Worm (Caenorhabditis elegans) whole organism, midembryonic: ENCODE data around the gene spp-5.

Source experiments
- T22C8.4 ChIP-seq: fragments of 200-800 bp; sonication (Bioruptor generic); IDR thresholded peaks from 2 replicates; pipeline ENCODE4 v1.3.6; 2022; ENCODE audit warnings: missing genetic modification characterization, missing compliant biosample characterization
- cog-1 ChIP-seq: sonication (generic microtip); optimal IDR thresholded peaks from 2 replicates; lab custom pipeline; 2016; ENCODE audit warnings: missing genetic modification characterization, missing compliant biosample characterization
- flt-1 ChIP-seq: fragments of 200-800 bp; sonication (Bioruptor generic); IDR thresholded peaks from 2 replicates; pipeline ENCODE4 v1.3.6; 2022; ENCODE audit warnings: missing genetic modification characterization, missing compliant biosample characterization
- klf-2 ChIP-seq: fragments of 200-800 bp; sonication (Bioruptor generic); conservative IDR thresholded peaks from 2 replicates; pipeline ENCODE4 v1.3.6; 2022; ENCODE audit warnings: missing genetic modification reagents, missing genetic modification characterization, missing compliant biosample characterization
- med-1 ChIP-seq: sonication (generic microtip); optimal IDR thresholded peaks from 2 replicates; lab custom pipeline; 2017; ENCODE audit warnings: missing genetic modification characterization, mild to moderate bottlenecking, missing compliant biosample characterization, antibody characterized with exemption, missing genetic modification reagents; ENCODE audit not compliant: insufficient read depth
- ref-1 ChIP-seq: fragments of 200-800 bp; sonication (Bioruptor generic); conservative IDR thresholded peaks from 2 replicates; pipeline ENCODE4 v1.3.6; 2022; ENCODE audit warnings: missing genetic modification reagents, missing genetic modification characterization, missing compliant biosample characterization
- tab-1 ChIP-seq: fragments of 200-800 bp; sonication (Bioruptor generic); IDR thresholded peaks from 2 replicates; pipeline ENCODE4 v1.3.6; 2022; ENCODE audit warnings: missing genetic modification characterization, missing compliant biosample characterization
- ztf-23 ChIP-seq: fragments of 200-800 bp; sonication (Bioruptor generic); IDR thresholded peaks from 2 replicates; pipeline ENCODE4 v1.3.6; 2022; ENCODE audit warnings: missing genetic modification reagents, missing genetic modification characterization, missing compliant biosample characterization
- ztf-29 ChIP-seq: fragments of 200-800 bp; sonication (Bioruptor generic); IDR thresholded peaks from 2 replicates; pipeline ENCODE4 v1.3.6; 2022; ENCODE audit warnings: missing genetic modification reagents, missing genetic modification characterization, missing compliant biosample characterization

Gene spp-5

DNA sequence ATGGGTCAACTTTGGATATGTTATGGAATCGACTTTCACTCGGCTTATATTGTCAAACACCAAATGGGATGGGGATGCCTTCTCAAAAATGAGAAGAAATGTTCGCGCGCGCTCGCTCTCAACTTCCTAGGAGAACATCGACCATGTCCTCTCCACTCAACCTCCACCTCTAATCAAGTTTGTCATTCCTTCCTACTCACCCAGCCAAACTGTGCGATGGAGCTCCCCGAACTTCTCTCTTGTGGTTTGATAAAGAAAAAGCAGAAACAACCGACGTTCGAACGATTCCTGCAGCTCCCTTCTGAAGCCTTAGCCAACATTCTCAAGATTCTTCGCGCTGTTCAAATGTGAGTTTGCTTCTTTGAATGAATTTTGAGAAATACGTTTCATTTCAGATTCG is 6.9 kb downstream of the spp-5 start:
- no peak for TF ChIP-seq cog-1 (tag; lab: Kevin White, UChicago)

DNA sequence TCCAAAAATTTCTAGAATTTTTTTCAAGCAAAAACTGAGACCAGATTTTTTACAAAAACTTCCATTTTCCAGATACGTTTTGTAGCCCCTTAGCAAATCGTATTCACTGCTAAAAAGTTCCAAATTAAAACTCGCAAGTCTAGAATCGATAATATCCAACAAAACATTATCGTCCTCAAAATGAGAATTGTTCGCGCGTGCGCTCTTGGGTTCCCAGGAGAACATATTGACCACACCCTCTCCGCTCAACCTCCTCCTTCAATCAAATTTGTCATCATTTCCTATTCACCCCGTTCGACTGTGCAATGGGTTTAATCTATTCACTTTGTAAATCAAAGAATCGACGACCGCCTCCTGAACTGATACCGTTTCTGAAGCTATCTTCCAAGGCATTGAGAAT is 8.3 kb downstream of the spp-5 start:
- TF ChIP-seq flt-1: no peak
- no peak for TF ChIP-seq ztf-29 (GFP tag; lab: Robert Waterston, UW)
- TF ChIP-seq ztf-23 (GFP tag; lab: Robert Waterston, UW): no peak
- no peak for TF ChIP-seq T22C8.4 (GFP tag; lab: Robert Waterston, UW)
- no peak for TF ChIP-seq tab-1 (GFP tag; lab: Robert Waterston, UW)
- TF ChIP-seq klf-2 (GFP tag; lab: Robert Waterston, UW): no peak
- TF ChIP-seq ref-1 (GFP tag; lab: Robert Waterston, UW): no peak
- TF ChIP-seq med-1 (GFP tag; lab: Kevin White, UChicago): no peak
- TF ChIP-seq cog-1 (tag; lab: Kevin White, UChicago): no peak

DNA sequence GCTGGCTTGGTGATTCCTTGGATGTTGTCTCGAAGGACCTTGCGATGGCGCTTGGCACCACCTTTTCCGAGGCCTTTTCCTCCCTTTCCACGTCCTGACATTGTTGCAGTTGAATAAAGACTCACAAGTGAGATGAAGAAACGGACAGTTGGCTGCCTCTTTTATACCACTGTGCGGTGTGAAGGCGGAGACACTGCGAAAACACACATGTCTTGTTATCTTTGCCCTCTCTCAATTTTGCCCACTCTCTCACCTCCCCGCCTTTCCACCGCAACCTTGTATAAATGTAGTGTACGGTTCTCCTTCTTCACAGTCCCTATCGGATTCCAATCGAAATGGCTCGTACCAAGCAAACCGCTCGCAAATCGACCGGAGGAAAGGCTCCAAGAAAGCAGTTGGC is 10.4 kb downstream of the spp-5 start, which contains the start of the genes his-38 and his-40:
Gene his-38, minus strand, starts transcription at position 101 of the 400 bp plus-strand sequence.
Gene his-40, plus strand, starts transcription at position 336 of the 400 bp plus-strand sequence.
- TF ChIP-seq flt-1: peak; percentile 67; the same call in 1 of the 2 replicates
- TF ChIP-seq ztf-23 (GFP tag; lab: Robert Waterston, UW): no peak

DNA sequence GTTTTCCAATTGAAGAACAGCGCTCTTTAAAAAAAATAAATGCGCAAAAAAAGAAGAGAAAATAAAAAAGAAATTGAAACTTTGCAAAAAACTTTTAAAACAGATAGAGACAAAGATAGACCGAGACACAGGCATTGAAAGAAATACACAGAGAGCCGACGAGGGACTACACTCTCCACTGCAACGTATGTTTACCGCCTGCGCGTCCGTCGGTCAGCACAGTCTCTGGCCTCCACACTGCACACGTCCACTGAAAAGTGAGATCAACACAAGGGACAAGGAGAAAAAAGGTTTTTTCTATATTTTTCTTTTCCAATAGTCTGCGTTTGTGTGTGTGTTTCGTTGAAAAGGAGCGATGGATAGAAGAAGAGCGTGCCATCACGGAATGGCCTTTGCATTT is 13.7 kb downstream of the spp-5 start:
- TF ChIP-seq ztf-23 (GFP tag; lab: Robert Waterston, UW) (no peak), klf-2 (GFP tag; lab: Robert Waterston, UW) (no peak)

DNA sequence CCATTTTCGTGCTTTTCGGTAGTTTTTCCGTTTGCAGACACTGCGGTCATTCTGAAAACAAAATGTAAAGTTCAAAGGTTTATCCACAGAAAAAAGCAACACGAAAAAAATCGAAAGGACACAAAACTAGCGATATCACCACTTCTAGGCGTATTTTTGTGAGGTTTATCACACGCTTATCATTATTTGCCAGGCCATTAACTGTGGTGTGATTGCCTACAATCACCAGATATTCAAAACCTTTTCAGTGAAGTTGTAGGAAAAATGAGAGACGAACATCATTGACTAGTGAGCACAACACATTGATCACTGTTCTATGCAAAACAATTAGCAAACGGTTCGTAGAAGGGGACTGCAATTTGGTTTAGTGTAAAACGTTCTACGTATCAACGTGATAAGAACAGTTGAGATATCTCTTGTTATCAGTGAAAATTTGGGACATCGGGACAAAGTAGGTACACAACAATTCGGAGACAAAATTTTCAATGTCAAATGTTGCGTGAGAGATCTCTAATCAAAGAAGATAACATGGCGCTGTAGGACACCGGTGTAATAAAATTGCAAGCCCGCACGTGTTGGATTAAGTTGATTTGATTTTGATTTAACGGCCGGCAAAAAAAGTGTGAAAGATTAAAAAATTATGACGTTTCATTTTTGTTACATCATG is 14.5 kb downstream of the spp-5 start, which contains the start of gene sur-5:
Gene sur-5, minus strand, starts transcription at position 51 of the 667 bp plus-strand sequence.
- no peak for TF ChIP-seq ztf-23 (GFP tag; lab: Robert Waterston, UW)
- TF ChIP-seq ref-1 (GFP tag; lab: Robert Waterston, UW): no peak
- no peak for TF ChIP-seq flt-1
- TF ChIP-seq ztf-29 (GFP tag; lab: Robert Waterston, UW): no peak
- no peak for TF ChIP-seq T22C8.4 (GFP tag; lab: Robert Waterston, UW)
- TF ChIP-seq klf-2 (GFP tag; lab: Robert Waterston, UW): no peak
- no peak for TF ChIP-seq med-1 (GFP tag; lab: Kevin White, UChicago)
- TF ChIP-seq tab-1 (GFP tag; lab: Robert Waterston, UW): no peak
- no peak for TF ChIP-seq cog-1 (tag; lab: Kevin White, UChicago)

DNA sequence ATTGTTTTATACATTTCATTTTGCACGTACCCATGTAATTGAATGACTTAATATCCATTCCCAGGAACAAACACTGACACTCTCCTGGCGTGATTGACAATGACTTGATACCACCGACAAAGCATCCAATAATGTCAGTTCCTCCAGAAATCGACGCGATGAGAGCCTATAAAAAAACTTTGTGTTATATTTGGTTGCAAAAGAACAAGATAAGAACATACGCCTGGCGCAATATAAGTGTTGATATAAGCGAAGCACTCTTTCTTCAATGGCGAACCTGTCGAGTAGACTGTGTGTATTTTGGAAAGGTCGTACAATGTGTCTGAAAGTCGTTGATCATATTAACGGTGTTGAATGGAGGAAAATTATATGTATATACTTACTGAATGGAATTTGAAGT is 17.0 kb downstream of the spp-5 start:
- TF ChIP-seq cog-1 (tag; lab: Kevin White, UChicago): no peak
- TF ChIP-seq klf-2 (GFP tag; lab: Robert Waterston, UW): no peak
- no peak for TF ChIP-seq med-1 (GFP tag; lab: Kevin White, UChicago)
- no peak for TF ChIP-seq tab-1 (GFP tag; lab: Robert Waterston, UW)
- no peak for TF ChIP-seq T22C8.4 (GFP tag; lab: Robert Waterston, UW)
- no peak for TF ChIP-seq ztf-23 (GFP tag; lab: Robert Waterston, UW)
- no peak for TF ChIP-seq ztf-29 (GFP tag; lab: Robert Waterston, UW)
- no peak for TF ChIP-seq ref-1 (GFP tag; lab: Robert Waterston, UW)
- no peak for TF ChIP-seq flt-1

DNA sequence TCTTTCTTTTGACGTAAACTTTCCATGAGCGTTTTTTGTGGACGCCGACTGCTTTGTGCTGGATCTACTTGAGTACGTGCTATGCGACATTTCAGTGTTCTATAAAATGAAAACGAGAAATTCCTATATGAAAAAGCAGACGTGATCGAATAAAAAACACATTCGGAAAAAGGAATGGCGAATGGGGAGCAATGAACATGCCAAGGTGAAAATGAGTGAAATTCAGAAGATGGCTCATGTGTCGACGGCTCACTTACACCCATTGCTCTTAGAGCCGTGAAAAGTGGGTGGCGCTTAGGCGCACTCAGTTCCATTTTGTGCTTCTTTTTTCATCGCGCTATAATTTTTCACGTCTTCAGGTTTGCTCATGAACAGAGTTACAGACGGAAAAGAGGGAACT is 21.5 kb downstream of the spp-5 start, which contains the start of gene K03A1.4:
Gene K03A1.4, minus strand, starts transcription at position 101 of the 400 bp plus-strand sequence.
- no peak for TF ChIP-seq flt-1
- no peak for TF ChIP-seq klf-2 (GFP tag; lab: Robert Waterston, UW)
- TF ChIP-seq cog-1 (tag; lab: Kevin White, UChicago): no peak
- TF ChIP-seq ref-1 (GFP tag; lab: Robert Waterston, UW): no peak
- no peak for TF ChIP-seq ztf-29 (GFP tag; lab: Robert Waterston, UW)
- no peak for TF ChIP-seq ztf-23 (GFP tag; lab: Robert Waterston, UW)
- TF ChIP-seq tab-1 (GFP tag; lab: Robert Waterston, UW): no peak

DNA sequence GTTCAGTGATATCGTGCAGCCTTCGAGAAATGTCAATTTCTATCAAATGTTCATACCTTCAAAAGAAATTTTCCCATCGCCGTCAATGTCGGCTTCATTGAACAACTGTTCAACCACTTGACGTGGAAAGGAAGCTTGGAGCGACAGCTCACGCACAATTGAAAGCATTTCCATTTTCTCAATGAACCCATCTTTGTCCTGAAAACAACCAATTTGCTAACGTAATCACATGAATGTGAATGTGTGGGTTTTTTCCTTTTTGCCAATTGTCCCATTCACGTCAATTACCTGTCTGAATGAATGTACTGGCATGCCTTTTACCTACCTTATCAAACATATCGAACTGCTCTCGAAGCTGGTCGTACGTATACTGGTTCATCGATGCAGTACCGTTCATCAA is 23.8 kb downstream of the spp-5 start:
- TF ChIP-seq cog-1 (tag; lab: Kevin White, UChicago): no peak
- TF ChIP-seq med-1 (GFP tag; lab: Kevin White, UChicago): no peak
- no peak for TF ChIP-seq flt-1
- TF ChIP-seq ztf-29 (GFP tag; lab: Robert Waterston, UW): no peak
- TF ChIP-seq klf-2 (GFP tag; lab: Robert Waterston, UW): no peak
- TF ChIP-seq ref-1 (GFP tag; lab: Robert Waterston, UW): no peak
- TF ChIP-seq ztf-23 (GFP tag; lab: Robert Waterston, UW): no peak
- TF ChIP-seq T22C8.4 (GFP tag; lab: Robert Waterston, UW): no peak
- no peak for TF ChIP-seq tab-1 (GFP tag; lab: Robert Waterston, UW)

DNA sequence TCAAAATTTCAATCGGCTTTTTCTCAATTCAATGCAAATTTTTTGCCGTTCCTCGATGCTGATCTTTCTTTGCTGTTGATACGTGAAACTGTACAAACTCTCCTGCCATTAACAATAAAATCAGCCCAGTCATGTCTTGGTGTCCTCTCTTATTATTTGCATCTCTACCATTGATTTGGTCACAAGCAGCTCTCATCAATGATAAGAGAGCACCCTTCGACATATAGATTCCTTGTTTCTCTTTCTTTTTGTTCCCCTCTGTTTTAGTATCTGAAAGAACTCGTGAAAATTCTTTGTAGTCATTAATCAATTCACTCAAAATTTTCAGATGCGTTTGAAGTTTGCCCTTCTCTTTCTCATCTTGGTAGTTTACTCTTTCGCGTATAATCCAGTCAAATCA is 28.3 kb downstream of the spp-5 start, which contains the start of gene lron-7:
Gene lron-7, plus strand, starts transcription at position 323 of the 400 bp plus-strand sequence.
- TF ChIP-seq ztf-29 (GFP tag; lab: Robert Waterston, UW) (no peak), med-1 (GFP tag; lab: Kevin White, UChicago) (no peak), flt-1 (no peak), ztf-23 (GFP tag; lab: Robert Waterston, UW) (no peak), cog-1 (tag; lab: Kevin White, UChicago) (no peak), T22C8.4 (GFP tag; lab: Robert Waterston, UW) (no peak), klf-2 (GFP tag; lab: Robert Waterston, UW) (no peak), ref-1 (GFP tag; lab: Robert Waterston, UW) (no peak)
